Worm (Caenorhabditis elegans): ENCODE measurements around the gene fat-6.

DNA sequence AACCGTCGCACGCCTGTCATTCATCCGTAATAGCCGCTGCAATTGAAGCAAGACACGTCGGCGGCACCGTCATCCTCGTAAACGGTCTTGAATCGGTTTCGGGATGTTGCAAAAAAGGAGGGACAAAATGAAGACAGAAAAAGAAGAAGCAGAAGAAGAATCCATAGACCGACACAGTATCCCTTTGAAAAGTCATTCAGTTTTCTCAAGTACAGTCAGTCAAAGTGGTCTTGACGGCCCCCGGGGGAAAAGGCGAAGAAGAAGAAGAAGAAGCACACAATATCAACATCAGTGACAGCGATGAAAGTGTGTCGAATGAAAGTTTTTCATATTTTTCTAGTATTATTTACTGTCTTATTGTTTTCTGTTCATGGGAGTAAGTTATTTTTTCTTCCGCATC, 37.2 kb downstream of the fat-6 start, which contains the start of gene cutl-27:
- TF ChIP-seq klf-2 (GFP tag; conservative IDR thresholded peaks at IDR 0.05): no peak
- TF ChIP-seq flt-1 (GFP tag; IDR thresholded peaks at IDR 0.05): no peak
- no peak for TF ChIP-seq T22C8.4 (GFP tag; IDR thresholded peaks at IDR 0.05)
